Worm (Caenorhabditis elegans): ENCODE measurements around the gene Y47D3B.3.
A peak's percentile ranks its signal among the peaks of the same experiment; 100 is the strongest.

Y47D3B.3 gene

DNA sequence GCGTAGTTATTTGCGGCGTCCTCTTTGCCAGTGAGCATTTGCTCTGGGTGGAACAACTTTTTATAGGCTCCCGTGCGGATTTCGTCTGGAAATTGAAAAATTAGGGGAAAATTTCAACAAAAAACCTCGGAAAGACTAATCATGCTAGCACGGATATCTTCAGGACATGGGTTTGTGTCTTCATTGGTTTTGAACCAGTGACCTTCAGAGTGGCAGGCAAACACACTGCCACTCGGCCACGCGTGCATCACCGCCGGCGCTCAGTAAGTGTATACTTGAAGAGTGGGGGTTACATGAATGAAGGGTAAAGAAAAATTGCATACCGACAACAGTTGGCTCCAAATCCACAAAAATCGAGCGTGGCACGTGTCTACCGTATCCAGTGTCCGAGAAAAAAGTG lies 26.4 kb upstream of the Y47D3B.3 start:
- TF ChIP-seq K12H6.12 (tag; optimal IDR thresholded peaks at IDR 0.05), result no peak
- TF ChIP-seq him-1 (tag; optimal IDR thresholded peaks at IDR 0.05), result peak; percentile 77
- TF ChIP-seq lin-40 (tag; optimal IDR thresholded peaks at IDR 0.05), result peak; percentile 58
- peak; percentile 32 to 46 for TF ChIP-seq let-607 (tag; optimal IDR thresholded peaks at IDR 0.05)
- TF ChIP-seq ceh-40 (GFP tag; IDR thresholded peaks at IDR 0.05), result 0 out of 2 replicates have a peak, but pooled peaks have one; percentile 67
- 0 out of 2 replicates have a peak, but pooled peaks have one; percentile 26 for TF ChIP-seq Y53F4B.3 (GFP tag; IDR thresholded peaks at IDR 0.05)
- no peak for TF ChIP-seq mel-28 (tag; optimal IDR thresholded peaks at IDR 0.05; ENCODE audit: borderline replicate concordance)
- no peak for TF ChIP-seq atf-7 (tag; optimal IDR thresholded peaks at IDR 0.05)
- TF ChIP-seq aptf-2 (GFP tag; conservative IDR thresholded peaks at IDR 0.05), result no peak
- no peak for TF ChIP-seq ceh-58 (GFP tag; IDR thresholded peaks at IDR 0.05)
- TF ChIP-seq tbx-9 (tag; optimal IDR thresholded peaks at IDR 0.05; ENCODE audit: borderline replicate concordance), result no peak
- TF ChIP-seq ets-4 (GFP tag; optimal IDR thresholded peaks at IDR 0.05), result no peak
- no peak for TF ChIP-seq F37B4.10 (GFP tag; IDR thresholded peaks at IDR 0.05)
- no peak for TF ChIP-seq dpl-1 (GFP tag; optimal IDR thresholded peaks at IDR 0.05)
- peak; percentile 68 for TF ChIP-seq madf-6 (GFP tag; IDR thresholded peaks at IDR 0.05)
- TF ChIP-seq nhr-80 (tag; optimal IDR thresholded peaks at IDR 0.05), result peak; percentile 22
- no peak for TF ChIP-seq bed-2 (GFP tag; IDR thresholded peaks at IDR 0.05)
- peak; percentile 21 for TF ChIP-seq gei-17 (GFP tag; optimal IDR thresholded peaks at IDR 0.05)
- TF ChIP-seq F57A8.1 (GFP tag; optimal IDR thresholded peaks at IDR 0.05), result no peak
- no peak for TF ChIP-seq egl-44 (GFP tag; IDR thresholded peaks at IDR 0.05)
- peak; percentile 58 for TF ChIP-seq repo-1 (tag; optimal IDR thresholded peaks at IDR 0.05)
- peak; percentile 22 for TF ChIP-seq snpc-4 (GFP tag; optimal IDR thresholded peaks at IDR 0.05)
- TF ChIP-seq snpc-4 (tag; optimal IDR thresholded peaks at IDR 0.05), result peak; percentile 23 to 80 (median 66)
- 0 out of 2 replicates have a peak, but pooled peaks have one; percentile 43 for TF ChIP-seq C06A6.2 (GFP tag; conservative IDR thresholded peaks at IDR 0.05)
- peak; percentile 72; the same call in 1 of the 2 replicates for TF ChIP-seq Y56A3A.18 (GFP tag; IDR thresholded peaks at IDR 0.05)
- TF ChIP-seq ztf-3 (GFP tag; optimal IDR thresholded peaks at IDR 0.05), result peak; percentile 4
- 0 out of 2 replicates have a peak, but pooled peaks have one; percentile 35 for TF ChIP-seq attf-3 (GFP tag; conservative IDR thresholded peaks at IDR 0.05)
- TF ChIP-seq hmg-1.2 (GFP tag; IDR thresholded peaks at IDR 0.05), result peak; percentile 77
- peak; percentile 21 for TF ChIP-seq hlh-12 (tag; optimal IDR thresholded peaks at IDR 0.05)
- peak; percentile 61 for TF ChIP-seq lin-54 (GFP tag; optimal IDR thresholded peaks at IDR 0.05)
- 0 out of 2 replicates have a peak, but pooled peaks have one; percentile 40 for TF ChIP-seq let-526 (GFP tag; IDR thresholded peaks at IDR 0.05)
- TF ChIP-seq dox-1 (GFP tag; IDR thresholded peaks at IDR 0.05), result peak; percentile 76
- no peak for TF ChIP-seq nhr-179 (tag; optimal IDR thresholded peaks at IDR 0.05)
- TF ChIP-seq F22D6.2 (tag; optimal IDR thresholded peaks at IDR 0.05), result no peak
- no peak for TF ChIP-seq sptf-2 (GFP tag; optimal IDR thresholded peaks at IDR 0.05)
- TF ChIP-seq madf-3 (GFP tag; IDR thresholded peaks at IDR 0.05), result no peak
- peak; percentile 44 for TF ChIP-seq B0035.1 (tag; optimal IDR thresholded peaks at IDR 0.05)
- TF ChIP-seq ztf-28 (GFP tag; IDR thresholded peaks at IDR 0.05), result no peak
- TF ChIP-seq xnd-1 (tag; optimal IDR thresholded peaks at IDR 0.05), result no peak
- TF ChIP-seq dpff-1 (tag; optimal IDR thresholded peaks at IDR 0.05), result no peak
- no peak for TF ChIP-seq C17E4.6 (GFP tag; IDR thresholded peaks at IDR 0.05)
- no peak for TF ChIP-seq B0019.2 (GFP tag; conservative IDR thresholded peaks at IDR 0.05)
- TF ChIP-seq egrh-3 (GFP tag; IDR thresholded peaks at IDR 0.05), result no peak
- TF ChIP-seq lsl-1 (GFP tag; optimal IDR thresholded peaks at IDR 0.05), result peak; percentile 54
- peak; percentile 84 for TF ChIP-seq F52B5.7 (tag; optimal IDR thresholded peaks at IDR 0.05)
- TF ChIP-seq efl-1 (GFP tag; optimal IDR thresholded peaks at IDR 0.05), result peak; percentile 9
- TF ChIP-seq ccch-3 (GFP tag; optimal IDR thresholded peaks at IDR 0.05), result peak; percentile 57
- peak in 1 of 3 experiments; percentile 38 for TF ChIP-seq lin-35 (GFP tag; optimal IDR thresholded peaks at IDR 0.05)
- peak; percentile 76 for TF ChIP-seq athp-1 (tag; optimal IDR thresholded peaks at IDR 0.05)
